Fruit fly (Drosophila melanogaster): Measurements from ENCODE around the gene CG9915.

The CG9915 gene

dm6 chrX:16279340-16279941 is 33.5 kb downstream of the CG9915 start (continued):
- no peak for TF ChIP-seq CG18764 (GFP tag; optimal IDR thresholded peaks at IDR 0.05)
- TF ChIP-seq MTF-1 (GFP tag; optimal IDR thresholded peaks at IDR 0.05; ENCODE audit: borderline replicate concordance): peak; percentile 12
- TF ChIP-seq CG9876 (GFP tag; optimal IDR thresholded peaks at IDR 0.05): peak; percentile 78
- TF ChIP-seq pb (GFP tag; optimal IDR thresholded peaks at IDR 0.05): peak; percentile 65
- no peak for TF ChIP-seq Neu2 (GFP tag; optimal IDR thresholded peaks at IDR 0.05; ENCODE audit: borderline replicate concordance)
- TF ChIP-seq CG16815 (GFP tag; optimal IDR thresholded peaks at IDR 0.05): peak; percentile 82
- TF ChIP-seq Hey (tag; optimal IDR thresholded peaks at IDR 0.05): no peak
- TF ChIP-seq CG15479 (GFP tag; optimal IDR thresholded peaks at IDR 0.05): no peak
- TF ChIP-seq slp2 (GFP tag; optimal IDR thresholded peaks at IDR 0.05): peak; percentile 87
- peak; percentile 77 for TF ChIP-seq schlank (tag; optimal IDR thresholded peaks at IDR 0.05)
- TF ChIP-seq hth (optimal IDR thresholded peaks at IDR 0.05): no peak
- TF ChIP-seq z (GFP tag; IDR thresholded peaks at IDR 0.05): no peak
- TF ChIP-seq HmgZ (tag; optimal IDR thresholded peaks at IDR 0.05): peak; percentile 27
- peak; percentile 59 for TF ChIP-seq CG15696 (tag; optimal IDR thresholded peaks at IDR 0.05)
- TF ChIP-seq mam (GFP tag; optimal IDR thresholded peaks at IDR 0.05): peak; percentile 96
- TF ChIP-seq Hand (GFP tag; optimal IDR thresholded peaks at IDR 0.05): no peak
- peak; percentile 72 for TF ChIP-seq CG10979 (tag; optimal IDR thresholded peaks at IDR 0.05)
- TF ChIP-seq CG3726 (GFP tag; IDR thresholded peaks at IDR 0.05): peak; percentile 86; the same call in 1 of the 3 replicates
- TF ChIP-seq dmrt11E (tag; optimal IDR thresholded peaks at IDR 0.05): peak; percentile 61
- peak; percentile 83 for TF ChIP-seq CG11247 (GFP tag; IDR thresholded peaks at IDR 0.05)
- TF ChIP-seq chn (GFP tag; optimal IDR thresholded peaks at IDR 0.05): peak; percentile 73
- TF ChIP-seq CG5245 (GFP tag; optimal IDR thresholded peaks at IDR 0.05): peak; percentile 76
- peak; percentile 68 for TF ChIP-seq unpg (GFP tag; optimal IDR thresholded peaks at IDR 0.05)
- TF ChIP-seq Ada2b (GFP tag; IDR thresholded peaks at IDR 0.05): peak; percentile 85
- peak; percentile 73 for TF ChIP-seq CG18599 (GFP tag; optimal IDR thresholded peaks at IDR 0.05)
- no peak for TF ChIP-seq CG4282 (GFP tag; optimal IDR thresholded peaks at IDR 0.05)
- peak; percentile 87 for TF ChIP-seq Camta (GFP tag; optimal IDR thresholded peaks at IDR 0.05)
- TF ChIP-seq CG12236 (GFP tag; optimal IDR thresholded peaks at IDR 0.05): peak; percentile 24
- TF ChIP-seq CG30403 (GFP tag; optimal IDR thresholded peaks at IDR 0.05): peak; percentile 74
- TF ChIP-seq zen (tag; optimal IDR thresholded peaks at IDR 0.05): peak; percentile 64
- TF ChIP-seq CG10543 (GFP tag; optimal IDR thresholded peaks at IDR 0.05): peak; percentile 16
- TF ChIP-seq B-H2 (GFP tag; optimal IDR thresholded peaks at IDR 0.05): peak; percentile 19
- TF ChIP-seq CG10654 (GFP tag; optimal IDR thresholded peaks at IDR 0.05): peak; percentile 73
- no peak for TF ChIP-seq fd102C (GFP tag; optimal IDR thresholded peaks at IDR 0.05)
- peak; percentile 32 for TF ChIP-seq CG6854 (GFP tag; optimal IDR thresholded peaks at IDR 0.05)
- TF ChIP-seq CkIIα-i1 (GFP tag; IDR thresholded peaks at IDR 0.05): peak; percentile 56; the same call in 1 of the 2 replicates
- peak; percentile 81 for TF ChIP-seq Side (GFP tag; optimal IDR thresholded peaks at IDR 0.05)
- peak; percentile 94 for TF ChIP-seq Med (GFP tag)
- TF ChIP-seq chm (GFP tag; IDR thresholded peaks at IDR 0.05): peak; percentile 82
- TF ChIP-seq da (GFP tag; optimal IDR thresholded peaks at IDR 0.05): peak; percentile 39
- peak; percentile 88 for TF ChIP-seq crc (GFP tag; optimal IDR thresholded peaks at IDR 0.05)
- TF ChIP-seq CG13894 (tag; optimal IDR thresholded peaks at IDR 0.05): peak; percentile 72
- TF ChIP-seq gfzf (GFP tag; optimal IDR thresholded peaks at IDR 0.05): no peak
- TF ChIP-seq gsb (GFP tag; IDR thresholded peaks at IDR 0.05): peak; percentile 63
- TF ChIP-seq wdn (GFP tag; IDR thresholded peaks at IDR 0.05): peak; percentile 60
- TF ChIP-seq so (GFP tag; IDR thresholded peaks at IDR 0.05): peak; percentile 75
- no peak for TF ChIP-seq Doc3 (GFP tag; IDR thresholded peaks at IDR 0.05; ENCODE audit: partially characterized antibody)
- peak; percentile 31 for TF ChIP-seq emc (GFP tag; optimal IDR thresholded peaks at IDR 0.05)
- TF ChIP-seq Sox102F (GFP tag; optimal IDR thresholded peaks at IDR 0.05): peak; percentile 79
- TF ChIP-seq ci (GFP tag; IDR thresholded peaks at IDR 0.05): peak; percentile 93

Data from whole organism, embryonic.